Worm (Caenorhabditis elegans) whole organism, early embryonic: ENCODE data around the gene papl-1.

Experiments used
- aly-1 ChIP-seq: sonication (generic microtip); optimal IDR thresholded peaks from 2 replicates; lab custom pipeline; 2016; ENCODE audit warnings: missing genetic modification characterization, missing compliant biosample characterization
- ama-1 ChIP-seq: fragments of 150-350 bp; optimal IDR thresholded peaks from 2 replicates; lab custom pipeline; 2014
- hnd-1 ChIP-seq: sonication (generic microtip); optimal IDR thresholded peaks from 2 replicates; lab custom pipeline; 2016; ENCODE audit warnings: missing genetic modification characterization, missing compliant biosample characterization
- pes-1 ChIP-seq: fragments of 200-800 bp; sonication (Bioruptor generic); IDR thresholded peaks from 2 replicates; pipeline ENCODE4 v1.3.6; 2022; ENCODE audit warnings: missing genetic modification reagents, missing genetic modification characterization, missing compliant biosample characterization

DNA sequence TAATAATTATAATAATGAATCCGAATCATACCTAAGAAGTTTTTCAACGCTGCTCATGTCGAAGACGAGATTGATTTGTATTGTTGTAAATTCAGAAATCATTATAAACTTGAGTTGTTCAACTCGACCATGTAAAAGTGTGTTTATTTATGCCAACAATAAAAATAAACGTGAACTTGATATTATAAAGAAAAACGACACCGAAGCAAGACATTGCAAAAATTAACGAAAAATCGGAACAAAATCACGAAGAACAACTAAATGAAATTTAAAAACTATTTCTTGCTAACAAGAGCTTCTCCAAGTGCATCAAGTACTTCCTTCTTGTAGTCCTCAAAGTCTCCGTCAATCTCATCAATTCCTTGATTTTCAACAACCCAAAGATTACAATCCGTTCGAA is 1.4 kb upstream of the papl-1 start, which contains the start of gene F18E2.15:
- no peak for TF ChIP-seq aly-1 (tag; lab: Kevin White, UChicago)
- TF ChIP-seq hnd-1 (tag; lab: Kevin White, UChicago): no peak
- no peak for TF ChIP-seq ama-1 (lab: Kevin White, UChicago)
- TF ChIP-seq pes-1 (GFP tag; lab: Robert Waterston, UW): no peak
